Worm (Caenorhabditis elegans): Measurements from ENCODE around the gene F54E2.2.

F54E2.2 gene

ce11 chrV:2818117-2818516, 22.0 kb downstream of the F54E2.2 start, which contains the start of gene srt-34:
Gene srt-34 (minus strand): TSS chrV:2818217.
- TF ChIP-seq mml-1 (tag; optimal IDR thresholded peaks at IDR 0.05) (no peak), lsy-12 (tag; optimal IDR thresholded peaks at IDR 0.05) (no peak), egl-27 (tag; optimal IDR thresholded peaks at IDR 0.05) (no peak), ztf-11 (tag; optimal IDR thresholded peaks at IDR 0.05) (no peak), ZK546.5 (tag; optimal IDR thresholded peaks at IDR 0.05) (no peak)

ce11 chrV:2821618-2822272, 25.6 kb downstream of the F54E2.2 start, which contains the start of gene srh-36:
Gene srh-36 (minus strand): TSS chrV:2821668.
- TF ChIP-seq nfya-1 (tag; optimal IDR thresholded peaks at IDR 0.05; ENCODE audit: insufficient read depth) (peak; percentile 46), ZK546.5 (tag; optimal IDR thresholded peaks at IDR 0.05) (no peak)

ce11 chrV:2825978-2826377, 29.9 kb downstream of the F54E2.2 start:
- TF ChIP-seq nhr-12 (tag; optimal IDR thresholded peaks at IDR 0.05), result no peak
- no peak for TF ChIP-seq nhr-67 (tag; optimal IDR thresholded peaks at IDR 0.05)
- no peak for TF ChIP-seq skn-1 (tag; optimal IDR thresholded peaks at IDR 0.05)
- no peak for TF ChIP-seq ceh-9 (tag; optimal IDR thresholded peaks at IDR 0.05)
- TF ChIP-seq lsy-12 (tag; optimal IDR thresholded peaks at IDR 0.05), result no peak
- no peak for TF ChIP-seq ama-1 (optimal IDR thresholded peaks at IDR 0.05)
- no peak for TF ChIP-seq nhr-11 (tag; optimal IDR thresholded peaks at IDR 0.05)
- no peak for TF ChIP-seq lin-39 (tag; optimal IDR thresholded peaks at IDR 0.05)
- no peak for TF ChIP-seq pha-4 (tag; optimal IDR thresholded peaks at IDR 0.05)
- TF ChIP-seq aly-2 (tag; optimal IDR thresholded peaks at IDR 0.05), result no peak
- no peak for TF ChIP-seq sea-2 (GFP tag; optimal IDR thresholded peaks at IDR 0.05)
- TF ChIP-seq ceh-28 (tag; optimal IDR thresholded peaks at IDR 0.05), result no peak
- no peak for TF ChIP-seq fkh-2 (tag; optimal IDR thresholded peaks at IDR 0.05)
- TF ChIP-seq nfya-1 (tag; optimal IDR thresholded peaks at IDR 0.05; ENCODE audit: insufficient read depth), result no peak
- TF ChIP-seq nhr-43 (tag; optimal IDR thresholded peaks at IDR 0.05; ENCODE audit: poor library complexity, severe bottlenecking), result no peak
- no peak for TF ChIP-seq elt-3 (tag; optimal IDR thresholded peaks at IDR 0.05)
- no peak for TF ChIP-seq egl-27 (tag; optimal IDR thresholded peaks at IDR 0.05)
- TF ChIP-seq nhr-76 (tag; optimal IDR thresholded peaks at IDR 0.05), result no peak
- no peak for TF ChIP-seq hmg-11 (tag; optimal IDR thresholded peaks at IDR 0.05)
- TF ChIP-seq jun-1 (tag; optimal IDR thresholded peaks at IDR 0.05), result no peak

ce11 chrV:2826815-2827214, 30.7 kb downstream of the F54E2.2 start, which contains the start of gene T03D3.5:
Gene T03D3.5 (minus strand): TSS chrV:2826835.
- TF ChIP-seq hmg-11 (tag; optimal IDR thresholded peaks at IDR 0.05), result peak; percentile 87
- no peak for TF ChIP-seq lin-15B (tag; optimal IDR thresholded peaks at IDR 0.05)
- TF ChIP-seq ceh-16 (tag; optimal IDR thresholded peaks at IDR 0.05), result no peak
- TF ChIP-seq unc-62 (GFP tag; optimal IDR thresholded peaks at IDR 0.05), result no peak
- TF ChIP-seq R02D3.7 (tag; optimal IDR thresholded peaks at IDR 0.05), result no peak
- TF ChIP-seq nhr-43 (tag; optimal IDR thresholded peaks at IDR 0.05; ENCODE audit: poor library complexity, severe bottlenecking), result no peak
- TF ChIP-seq unc-39 (tag; optimal IDR thresholded peaks at IDR 0.05), result no peak
- TF ChIP-seq elt-3 (tag; optimal IDR thresholded peaks at IDR 0.05), result no peak
- TF ChIP-seq nhr-67 (tag; optimal IDR thresholded peaks at IDR 0.05), result no peak

ce11 chrV:2830817-2831216, 34.7 kb downstream of the F54E2.2 start, which contains the start of gene srw-2:
Gene srw-2 (plus strand): TSS chrV:2830878.
- TF ChIP-seq lin-15B (tag; optimal IDR thresholded peaks at IDR 0.05), result no peak
- no peak for TF ChIP-seq fkh-2 (tag; optimal IDR thresholded peaks at IDR 0.05)
- no peak for TF ChIP-seq nfya-1 (tag; optimal IDR thresholded peaks at IDR 0.05; ENCODE audit: insufficient read depth)
- TF ChIP-seq fkh-10 (GFP tag; optimal IDR thresholded peaks at IDR 0.05), result no peak
- TF ChIP-seq nhr-67 (tag; optimal IDR thresholded peaks at IDR 0.05), result no peak
- TF ChIP-seq elt-2 (tag; optimal IDR thresholded peaks at IDR 0.05), result no peak
- TF ChIP-seq ceh-9 (tag; optimal IDR thresholded peaks at IDR 0.05), result no peak
- no peak for TF ChIP-seq sea-2 (GFP tag; optimal IDR thresholded peaks at IDR 0.05)
- TF ChIP-seq eor-1 (tag; optimal IDR thresholded peaks at IDR 0.05), result no peak
- no peak for TF ChIP-seq aly-2 (tag; optimal IDR thresholded peaks at IDR 0.05)
- no peak for TF ChIP-seq elt-1 (tag; optimal IDR thresholded peaks at IDR 0.05)

All from whole organism, L3 larva.